Fruit fly (Drosophila melanogaster) whole organism, prepupa: Measurements from ENCODE around the gene Nna1.
A peak's percentile ranks its signal among the peaks of the same experiment; 100 is the strongest.

Experiments used
- Blimp-1 ChIP-seq: fragments of 200-800 bp; sonication (Bioruptor generic); optimal IDR thresholded peaks from 3 replicates; lab custom pipeline; 2017; ENCODE audit warnings: missing biosample characterization, missing genetic modification characterization, mild to moderate bottlenecking, moderate library complexity, missing genetic modification reagents
- CG15336 ChIP-seq: fragments of 200-800 bp; sonication (Bioruptor generic); IDR thresholded peaks from 2 replicates; pipeline ENCODE4 v1.3.6; 2022; ENCODE audit warnings: missing biosample characterization, missing genetic modification characterization
- CG31627 ChIP-seq: fragments of 200-800 bp; sonication (Bioruptor generic); optimal IDR thresholded peaks from 3 replicates; lab custom pipeline; 2016; ENCODE audit warnings: missing biosample characterization, missing genetic modification characterization
- CG6163 ChIP-seq: fragments of 200-800 bp; sonication (Bioruptor generic); IDR thresholded peaks from 3 replicates; pipeline ENCODE4 v1.3.6; 2022; ENCODE audit warnings: missing biosample characterization, missing genetic modification characterization
- Eip93F ChIP-seq: fragments of 200-800 bp; sonication (Bioruptor generic); optimal IDR thresholded peaks from 2 replicates; lab custom pipeline; 2016; ENCODE audit warnings: missing biosample characterization, mild to moderate bottlenecking, missing genetic modification characterization
- Sox102F ChIP-seq: fragments of 200-800 bp; sonication (Bioruptor generic); optimal IDR thresholded peaks from 2 replicates; lab custom pipeline; 2016; ENCODE audit warnings: missing biosample characterization, mild to moderate bottlenecking, missing genetic modification characterization
- achi ChIP-seq: fragments of 200-800 bp; sonication (Bioruptor generic); optimal IDR thresholded peaks from 3 replicates; lab custom pipeline; 2016; ENCODE audit warnings: missing biosample characterization, missing genetic modification characterization
- spab ChIP-seq: fragments of 200-800 bp; sonication (Bioruptor generic); optimal IDR thresholded peaks from 2 replicates; lab custom pipeline; 2017; ENCODE audit warnings: missing biosample characterization, mild to moderate bottlenecking, missing genetic modification characterization, missing genetic modification reagents

DNA sequence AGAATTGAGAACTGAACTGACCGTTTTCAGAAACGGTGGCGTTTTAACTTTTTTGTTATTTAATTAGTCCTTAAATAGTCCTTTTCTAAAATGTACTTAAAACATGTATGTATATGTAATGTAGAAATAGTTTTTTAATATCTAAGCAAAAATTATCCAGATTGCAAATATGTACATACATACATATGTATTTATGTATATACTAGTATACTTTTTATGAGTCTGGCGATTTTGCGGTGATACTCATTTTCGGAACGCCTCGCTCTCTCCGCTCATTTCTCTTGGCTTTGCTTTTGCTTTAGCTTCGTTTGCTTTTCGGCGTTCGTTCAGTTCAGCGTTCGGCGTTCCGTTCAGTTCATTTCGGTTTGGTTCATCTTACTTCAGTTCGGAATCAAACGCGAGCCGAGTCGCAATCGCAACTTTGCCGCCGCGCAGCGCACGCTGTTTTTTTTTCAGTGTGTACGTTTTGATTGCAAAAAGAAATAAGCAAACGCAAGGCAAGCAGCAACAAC is 70.3 kb downstream of the Nna1 start, which contains the start of gene rdgB:
- TF ChIP-seq achi (GFP tag; lab: Kevin White, UChicago) (peak; percentile 86), Sox102F (GFP tag; lab: Kevin White, UChicago) (peak; percentile 79), CG31627 (GFP tag; lab: Kevin White, UChicago) (peak; percentile 72), spab (GFP tag; lab: Kevin White, UChicago) (peak; percentile 69), CG15336 (GFP tag; lab: Robert Waterston, UW) (peak; percentile 78), CG6163 (GFP tag; lab: Robert Waterston, UW) (peak; percentile 68; the same call in 2 of the 3 replicates), Blimp-1 (GFP tag; lab: Kevin White, UChicago) (peak; percentile 77), Eip93F (GFP tag; lab: Kevin White, UChicago) (peak; percentile 53)
